Fruit fly (Drosophila melanogaster) whole organism, embryonic: ENCODE results near the gene soti.

Experiments
- Abd-B ChIP-seq: fragments of 200-800 bp; sonication (Bioruptor generic); optimal IDR thresholded peaks from 2 replicates; lab custom pipeline; 2018; ENCODE audit warnings: missing biosample characterization, mild to moderate bottlenecking, missing genetic modification characterization, moderate library complexity
- CG10321 ChIP-seq: fragments of 200-800 bp; sonication (Bioruptor generic); IDR thresholded peaks from 2 replicates; pipeline ENCODE4 v1.3.6; 2022; ENCODE audit warnings: missing biosample characterization, missing genetic modification characterization
- CG10543 ChIP-seq: fragments of 200-800 bp; sonication (Bioruptor generic); optimal IDR thresholded peaks from 3 replicates; lab custom pipeline; 2017; ENCODE audit warnings: missing biosample characterization, mild to moderate bottlenecking, missing genetic modification characterization, moderate library complexity
- CG11398 ChIP-seq: fragments of 200-800 bp; sonication (Bioruptor generic); optimal IDR thresholded peaks from 2 replicates; lab custom pipeline; 2016; ENCODE audit warnings: missing biosample characterization, missing genetic modification characterization
- CG12769 ChIP-seq: fragments of 200-800 bp; sonication (Bioruptor generic); optimal IDR thresholded peaks from 2 replicates; lab custom pipeline; 2019; ENCODE audit warnings: missing biosample characterization, mild to moderate bottlenecking, missing genetic modification characterization, moderate library complexity
- CG15601 ChIP-seq: fragments of 200-800 bp; sonication (Bioruptor generic); optimal IDR thresholded peaks from 3 replicates; lab custom pipeline; 2019; ENCODE audit warnings: missing biosample characterization, mild to moderate bottlenecking, missing genetic modification characterization, moderate library complexity
- CG31365 ChIP-seq: fragments of 200-800 bp; sonication (Bioruptor generic); optimal IDR thresholded peaks from 2 replicates; lab custom pipeline; 2018; ENCODE audit warnings: missing biosample characterization, mild to moderate bottlenecking, missing genetic modification characterization
- CG34422 ChIP-seq: fragments of 200-800 bp; sonication (Bioruptor generic); IDR thresholded peaks from 3 replicates; pipeline ENCODE4 v1.3.6; 2022; ENCODE audit warnings: missing biosample characterization, missing genetic modification characterization
- CG4328 ChIP-seq: fragments of 200-800 bp; sonication (Bioruptor generic); optimal IDR thresholded peaks from 3 replicates; lab custom pipeline; 2017; ENCODE audit warnings: missing biosample characterization, missing genetic modification reagents, missing genetic modification characterization
- CG7556 ChIP-seq: fragments of 200-800 bp; sonication (Bioruptor generic); optimal IDR thresholded peaks from 2 replicates; lab custom pipeline; 2017; ENCODE audit warnings: missing biosample characterization, mild to moderate bottlenecking, missing genetic modification characterization
- Dek ChIP-seq: fragments of 200-800 bp; sonication (Bioruptor generic); optimal IDR thresholded peaks from 3 replicates; lab custom pipeline; 2019; ENCODE audit warnings: missing biosample characterization, mild to moderate bottlenecking, missing genetic modification characterization, moderate library complexity
- ERR ChIP-seq: fragments of 200-800 bp; sonication (Bioruptor generic); optimal IDR thresholded peaks from 2 replicates; lab custom pipeline; 2016; ENCODE audit warnings: missing biosample characterization, missing genetic modification characterization
- Hmr ChIP-seq: fragments of 200-800 bp; sonication (Bioruptor generic); optimal IDR thresholded peaks from 3 replicates; lab custom pipeline; 2017; ENCODE audit warnings: mild to moderate bottlenecking, missing biosample characterization, missing genetic modification reagents, missing genetic modification characterization
- Med ChIP-seq: fragments of 200-800 bp; sonication (Bioruptor generic); peaks from one replicate; lab custom pipeline; 2016; ENCODE audit warnings: missing biosample characterization, missing genetic modification characterization, mild to moderate bottlenecking, inconsistent platforms, moderate library complexity
- Oli ChIP-seq: fragments of 200-800 bp; sonication (Bioruptor generic); optimal IDR thresholded peaks from 2 replicates; lab custom pipeline; 2018; ENCODE audit warnings: missing biosample characterization, mild to moderate bottlenecking, missing genetic modification characterization, moderate library complexity
- Pdp1 ChIP-seq, 2 experiments: fragments of 200-800 bp; sonication (Bioruptor generic); optimal IDR thresholded peaks; 3 replicates each; lab custom pipeline; 2016; ENCODE audit warnings: missing biosample characterization in 2 of 2, missing genetic modification characterization in 2 of 2, mild to moderate bottlenecking in 1 of 2, moderate library complexity in 1 of 2
- abd-A ChIP-seq: fragments of 200-800 bp; sonication (Bioruptor generic); optimal IDR thresholded peaks from 3 replicates; lab custom pipeline; 2019; ENCODE audit warnings: missing biosample characterization, mild to moderate bottlenecking, missing genetic modification characterization, moderate library complexity
- bigmax ChIP-seq: fragments of 200-800 bp; sonication (Bioruptor generic); optimal IDR thresholded peaks from 2 replicates; lab custom pipeline; 2018; ENCODE audit warnings: missing biosample characterization, mild to moderate bottlenecking, missing genetic modification characterization
- chm ChIP-seq: fragments of 200-800 bp; sonication (Bioruptor generic); IDR thresholded peaks from 2 replicates; pipeline ENCODE4 v1.3.6; 2022; ENCODE audit warnings: missing biosample characterization, missing genetic modification characterization
- crol ChIP-seq: fragments of 200-800 bp; sonication (Bioruptor generic); IDR thresholded peaks from 2 replicates; pipeline ENCODE4 v1.3.6; 2022; ENCODE audit warnings: missing biosample characterization, missing genetic modification characterization
- dysf ChIP-seq: fragments of 200-800 bp; sonication (Bioruptor generic); IDR thresholded peaks from 3 replicates; pipeline ENCODE4 v1.3.6; 2022; ENCODE audit warnings: missing biosample characterization, missing genetic modification characterization
- row ChIP-seq: fragments of 200-800 bp; sonication (Bioruptor generic); IDR thresholded peaks from 3 replicates; pipeline ENCODE4 v1.3.6; 2022; ENCODE audit warnings: missing biosample characterization, missing genetic modification characterization
- slou ChIP-seq: fragments of 200-800 bp; sonication (Bioruptor generic); optimal IDR thresholded peaks from 3 replicates; lab custom pipeline; 2016; ENCODE audit warnings: missing biosample characterization, missing genetic modification characterization
- tap ChIP-seq: fragments of 200-800 bp; optimal IDR thresholded peaks from 3 replicates; lab custom pipeline; 2019; ENCODE audit warnings: missing biosample characterization, mild to moderate bottlenecking, missing genetic modification characterization, moderate library complexity

The soti gene

dm6 chr3R:14332735-14333134 is 48.8 kb downstream of the soti start (continued):
- no peak for TF ChIP-seq ERR (GFP tag; lab: Kevin White, UChicago)
- peak; percentile 19 for TF ChIP-seq CG7556
- TF ChIP-seq CG15601 = no peak
- no peak for TF ChIP-seq CG10321 (GFP tag; lab: Robert Waterston, UW)
- TF ChIP-seq Hmr (GFP tag; lab: Kevin White, UChicago) = no peak
- TF ChIP-seq row (GFP tag; lab: Robert Waterston, UW) = peak; percentile 52; the same call in 2 of the 3 replicates
- TF ChIP-seq dysf (GFP tag; lab: Robert Waterston, UW) = no peak
- peak; percentile 3 for TF ChIP-seq Abd-B (GFP tag; lab: Kevin White, UChicago)
- TF ChIP-seq CG34422 = no peak
- no peak for TF ChIP-seq CG11398 (GFP tag; lab: Kevin White, UChicago)
- TF ChIP-seq bigmax (GFP tag; lab: Kevin White, UChicago) = no peak
- TF ChIP-seq slou = no peak
- TF ChIP-seq, all 482 proteins: peak for 70

dm6 chr3R:14331474-14331873 is 50.0 kb downstream of the soti start:
- TF ChIP-seq CG4328 (peak; percentile 56), chm (0 out of 2 replicates have a peak, but pooled peaks have one; percentile 13), Dek (tag; lab: Kevin White, UChicago) (no peak), abd-A (tag; lab: Kevin White, UChicago) (peak; percentile 40), tap (tag; lab: Kevin White, UChicago) (no peak), Oli (tag; lab: Kevin White, UChicago) (no peak), CG10543 (peak; percentile 25), CG12769 (tag; lab: Kevin White, UChicago) (peak; percentile 91), Med (GFP tag; lab: Kevin White, UChicago) (peak; percentile 21), CG31365 (tag; lab: Kevin White, UChicago) (no peak), crol (GFP tag; lab: Robert Waterston, UW) (peak; percentile 77), Pdp1 (GFP tag; optimal IDR thresholded peaks at IDR 0.05; lab: Kevin White, UChicago) (peak in 1 of 2 experiments; percentile 34)
